Fruit fly (Drosophila melanogaster): ENCODE measurements around the gene CG43658.

- no peak for TF ChIP-seq gl (tag; optimal IDR thresholded peaks at IDR 0.05)
- TF ChIP-seq Snoo (tag; optimal IDR thresholded peaks at IDR 0.05), result no peak
- no peak for TF ChIP-seq CG32121 (GFP tag; IDR thresholded peaks at IDR 0.05)
- TF ChIP-seq EcR (GFP tag; optimal IDR thresholded peaks at IDR 0.05), result no peak
- TF ChIP-seq CG8159 (tag; optimal IDR thresholded peaks at IDR 0.05), result no peak
- no peak for TF ChIP-seq Ets98B (GFP tag; IDR thresholded peaks at IDR 0.05)
- no peak for TF ChIP-seq CG8301 (tag; optimal IDR thresholded peaks at IDR 0.05)
- TF ChIP-seq CG34367 (tag; optimal IDR thresholded peaks at IDR 0.05), result no peak
- no peak for TF ChIP-seq D1 (tag; optimal IDR thresholded peaks at IDR 0.05)
- no peak for TF ChIP-seq CG13204 (GFP tag; optimal IDR thresholded peaks at IDR 0.05)
- TF ChIP-seq CG12605 (GFP tag; IDR thresholded peaks at IDR 0.05), result no peak
Measured at dm6 chrX:17534321-17534720, 26.7 kb downstream of the CG43658 start.
